Worm (Caenorhabditis elegans): Measurements from ENCODE around the gene ptrg-1.

DNA sequence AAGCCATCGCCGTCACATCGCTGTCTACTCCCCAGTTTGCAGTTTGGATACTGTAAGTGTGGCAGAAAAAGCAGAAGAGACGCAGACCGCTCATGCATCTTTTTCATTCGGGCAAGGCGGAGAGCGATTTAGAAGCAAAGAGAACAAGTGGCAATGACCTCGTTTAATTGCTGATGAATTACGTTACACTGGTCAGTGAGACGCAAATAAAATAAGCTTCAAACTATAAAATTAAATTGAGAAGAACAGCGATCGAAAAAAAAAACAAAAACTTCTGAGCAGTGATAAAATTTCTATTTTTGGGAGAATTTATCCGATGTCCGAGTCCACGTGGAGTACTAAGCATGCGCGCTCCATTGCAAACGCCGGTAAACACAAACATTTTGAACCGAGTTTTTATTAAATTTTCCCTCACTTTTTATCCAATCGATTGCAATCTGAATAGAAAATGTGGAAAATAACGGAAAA, 27.9 kb upstream of the ptrg-1 start, which contains the start of gene C24F3.2:
- TF ChIP-seq unc-130 (GFP tag; optimal IDR thresholded peaks at IDR 0.05) (no peak), F57A8.1 (GFP tag; optimal IDR thresholded peaks at IDR 0.05) (no peak), sptf-2 (GFP tag; optimal IDR thresholded peaks at IDR 0.05) (no peak), atf-7 (tag; optimal IDR thresholded peaks at IDR 0.05) (no peak), B0261.1 (tag; optimal IDR thresholded peaks at IDR 0.05) (no peak), nfya-1 (tag; optimal IDR thresholded peaks at IDR 0.05; ENCODE audit: borderline replicate concordance, insufficient read depth) (no peak), nhr-179 (tag; optimal IDR thresholded peaks at IDR 0.05) (no peak)

Data from whole organism, young adult.